Fruit fly (Drosophila melanogaster) S2 (cell line): Measurements from ENCODE around the gene fkh.

Experiments used
- CG8478 ChIP-seq: fragments of >200 bp; optimal IDR thresholded peaks from 2 replicates; lab custom pipeline; 2018
- CTCF ChIP-seq, 2 experiments: fragments of >200 bp; optimal IDR thresholded peaks; 2 replicates each; lab custom pipeline; 2018

fkh gene

dm6 chr3R:28572692-28573643 is 12.1 kb downstream of the fkh start:
- TF ChIP-seq CTCF (optimal IDR thresholded peaks at IDR 0.05; lab: Kevin White, UChicago): no peak
- TF ChIP-seq CG8478 (lab: Kevin White, UChicago): no peak

- no peak for TF ChIP-seq CG8478 (lab: Kevin White, UChicago)
- TF ChIP-seq CTCF (optimal IDR thresholded peaks at IDR 0.05; lab: Kevin White, UChicago): no peak
These were observed 14.3 kb downstream of the fkh start for dm6 chr3R:28570805-28571204.

dm6 chr3R:28569529-28570175 is 15.4 kb downstream of the fkh start:
- no peak for TF ChIP-seq CG8478 (lab: Kevin White, UChicago)
- TF ChIP-seq CTCF (optimal IDR thresholded peaks at IDR 0.05; lab: Kevin White, UChicago): no peak

- TF ChIP-seq CG8478 (lab: Kevin White, UChicago): no peak
- no peak for TF ChIP-seq CTCF (optimal IDR thresholded peaks at IDR 0.05; lab: Kevin White, UChicago)
These were observed 16.8 kb downstream of the fkh start for dm6 chr3R:28568095-28568750.

dm6 chr3R:28563531-28563930 is 21.5 kb downstream of the fkh start:
- TF ChIP-seq CG8478 (lab: Kevin White, UChicago) (no peak), CTCF (optimal IDR thresholded peaks at IDR 0.05; lab: Kevin White, UChicago) (no peak)

- TF ChIP-seq CG8478 (lab: Kevin White, UChicago) (no peak), CTCF (optimal IDR thresholded peaks at IDR 0.05; lab: Kevin White, UChicago) (no peak)
These were observed 22.3 kb downstream of the fkh start for dm6 chr3R:28562654-28563198.

dm6 chr3R:28561320-28561831 is 23.7 kb downstream of the fkh start:
- TF ChIP-seq CG8478 (lab: Kevin White, UChicago) (no peak), CTCF (optimal IDR thresholded peaks at IDR 0.05; lab: Kevin White, UChicago) (no peak)

- TF ChIP-seq CTCF (optimal IDR thresholded peaks at IDR 0.05; lab: Kevin White, UChicago) (no peak), CG8478 (lab: Kevin White, UChicago) (no peak)
These were observed 26.3 kb downstream of the fkh start for dm6 chr3R:28558801-28559200.

- TF ChIP-seq CTCF (optimal IDR thresholded peaks at IDR 0.05; lab: Kevin White, UChicago): no peak
- no peak for TF ChIP-seq CG8478 (lab: Kevin White, UChicago)
These were observed 28.7 kb downstream of the fkh start for dm6 chr3R:28556385-28556784.

- TF ChIP-seq CG8478 (lab: Kevin White, UChicago) (no peak), CTCF (optimal IDR thresholded peaks at IDR 0.05; lab: Kevin White, UChicago) (no peak)
These were observed 29.3 kb downstream of the fkh start for dm6 chr3R:28555793-28556192.

- no peak for TF ChIP-seq CTCF (optimal IDR thresholded peaks at IDR 0.05; lab: Kevin White, UChicago)
- TF ChIP-seq CG8478 (lab: Kevin White, UChicago): no peak
These were observed 29.7 kb downstream of the fkh start for dm6 chr3R:28555324-28555723.

dm6 chr3R:28553023-28553422 is 32.0 kb downstream of the fkh start:
- TF ChIP-seq CG8478 (lab: Kevin White, UChicago) (no peak), CTCF (optimal IDR thresholded peaks at IDR 0.05; lab: Kevin White, UChicago) (no peak)

dm6 chr3R:28552249-28552648 is 32.8 kb downstream of the fkh start:
- TF ChIP-seq CTCF (optimal IDR thresholded peaks at IDR 0.05; lab: Kevin White, UChicago): no peak
- TF ChIP-seq CG8478 (lab: Kevin White, UChicago): no peak

- no peak for TF ChIP-seq CG8478 (lab: Kevin White, UChicago)
- no peak for TF ChIP-seq CTCF (optimal IDR thresholded peaks at IDR 0.05; lab: Kevin White, UChicago)
These were observed 36.6 kb downstream of the fkh start for dm6 chr3R:28548457-28548856.
